Worm (Caenorhabditis elegans) whole organism, mixed stage, embryonic: Measurements from ENCODE around the gene Y69A2AR.24.
A peak's percentile ranks its signal among the peaks of the same experiment; 100 is the strongest.

Source experiments
- M03D4.4 ChIP-seq: sonication (generic microtip); optimal IDR thresholded peaks from 2 replicates; lab custom pipeline; 2017; ENCODE audit warnings: mild to moderate bottlenecking, missing genetic modification characterization, missing compliant biosample characterization
- bed-3 ChIP-seq: fragments of 200-800 bp; sonication (Bioruptor generic); optimal IDR thresholded peaks from 3 replicates; lab custom pipeline; 2018; ENCODE audit warnings: mild to moderate bottlenecking, missing genetic modification characterization, moderate library complexity, missing compliant biosample characterization
- blmp-1 ChIP-seq: fragments of 150-350 bp; optimal IDR thresholded peaks from 2 replicates; lab custom pipeline; 2014; ENCODE audit warnings: missing biosample characterization, missing genetic modification characterization
- ceh-39 ChIP-seq: fragments of 150-350 bp; optimal IDR thresholded peaks from 2 replicates; lab custom pipeline; 2014; ENCODE audit warnings: missing biosample characterization, missing genetic modification characterization
- ceh-43 ChIP-seq: fragments of 200-800 bp; sonication (Bioruptor generic); optimal IDR thresholded peaks from 2 replicates; lab custom pipeline; 2018; ENCODE audit warnings: mild to moderate bottlenecking, missing genetic modification characterization, moderate library complexity, missing compliant biosample characterization
- ceh-83 ChIP-seq: fragments of 200-800 bp; sonication (Bioruptor generic); optimal IDR thresholded peaks from 2 replicates; lab custom pipeline; 2018; ENCODE audit warnings: mild to moderate bottlenecking, missing genetic modification characterization, missing compliant biosample characterization
- ces-1 ChIP-seq: fragments of 150-350 bp; optimal IDR thresholded peaks from 2 replicates; lab custom pipeline; 2014; ENCODE audit warnings: missing biosample characterization, missing genetic modification reagents, missing genetic modification characterization
- cnd-1 ChIP-seq: fragments of 200-800 bp; sonication (Bioruptor generic); optimal IDR thresholded peaks from 2 replicates; lab custom pipeline; 2018; ENCODE audit warnings: mild to moderate bottlenecking, missing genetic modification characterization, missing compliant biosample characterization
- drap-1 ChIP-seq: fragments of 200-800 bp; sonication (Bioruptor generic); optimal IDR thresholded peaks from 3 replicates; lab custom pipeline; 2018; ENCODE audit warnings: mild to moderate bottlenecking, missing genetic modification characterization, missing compliant biosample characterization
- elt-1 ChIP-seq: sonication (generic microtip); optimal IDR thresholded peaks from 2 replicates; lab custom pipeline; 2017; ENCODE audit warnings: missing genetic modification characterization, mild to moderate bottlenecking, missing compliant biosample characterization, antibody characterized with exemption, moderate library complexity, borderline replicate concordance; ENCODE audit not compliant: insufficient read depth
- elt-3 ChIP-seq: fragments of 150-350 bp; optimal IDR thresholded peaks from 2 replicates; lab custom pipeline; 2014; ENCODE audit warnings: missing biosample characterization, missing genetic modification characterization
- flh-1 ChIP-seq: fragments of 200-800 bp; sonication (Bioruptor generic); optimal IDR thresholded peaks from 2 replicates; lab custom pipeline; 2018; ENCODE audit warnings: mild to moderate bottlenecking, missing genetic modification characterization, moderate library complexity, missing compliant biosample characterization
- ham-2 ChIP-seq: fragments of 200-800 bp; sonication (Bioruptor generic); optimal IDR thresholded peaks from 2 replicates; lab custom pipeline; 2018; ENCODE audit warnings: mild to moderate bottlenecking, missing genetic modification characterization, missing compliant biosample characterization
- hlh-1 ChIP-seq: fragments of 150-350 bp; optimal IDR thresholded peaks from 2 replicates; lab custom pipeline; 2014; ENCODE audit warnings: missing biosample characterization, missing genetic modification reagents, missing genetic modification characterization
- lin-13 ChIP-seq: fragments of 150-350 bp; optimal IDR thresholded peaks from 2 replicates; lab custom pipeline; 2014; ENCODE audit warnings: missing biosample characterization, missing genetic modification characterization
- lin-32 ChIP-seq: fragments of 200-800 bp; sonication (Bioruptor generic); optimal IDR thresholded peaks from 2 replicates; lab custom pipeline; 2018; ENCODE audit warnings: mild to moderate bottlenecking, missing genetic modification characterization, missing compliant biosample characterization
- lsy-2 ChIP-seq: fragments of 150-350 bp; optimal IDR thresholded peaks from 2 replicates; lab custom pipeline; 2014; ENCODE audit warnings: missing biosample characterization, missing genetic modification characterization
- mab-5 ChIP-seq: fragments of 150-350 bp; optimal IDR thresholded peaks from 2 replicates; lab custom pipeline; 2014; ENCODE audit warnings: missing biosample characterization, missing genetic modification characterization
- mep-1 ChIP-seq: fragments of 150-350 bp; optimal IDR thresholded peaks from 2 replicates; lab custom pipeline; 2017; ENCODE audit warnings: missing biosample characterization, missing genetic modification reagents, missing genetic modification characterization, inconsistent platforms
- mls-2 ChIP-seq: sonication (generic microtip); optimal IDR thresholded peaks from 2 replicates; lab custom pipeline; 2016; ENCODE audit warnings: mild to moderate bottlenecking, missing genetic modification characterization, moderate library complexity, missing compliant biosample characterization
- nhr-12 ChIP-seq: fragments of 150-350 bp; optimal IDR thresholded peaks from 2 replicates; lab custom pipeline; 2014; ENCODE audit warnings: missing biosample characterization, missing genetic modification characterization
- nhr-2 ChIP-seq: fragments of 150-350 bp; optimal IDR thresholded peaks from 2 replicates; lab custom pipeline; 2014; ENCODE audit warnings: missing biosample characterization, missing genetic modification characterization
- nhr-237 ChIP-seq: fragments of 150-350 bp; optimal IDR thresholded peaks from 2 replicates; lab custom pipeline; 2014; ENCODE audit warnings: missing biosample characterization, missing genetic modification characterization
- nhr-28 ChIP-seq: fragments of 150-350 bp; optimal IDR thresholded peaks from 2 replicates; lab custom pipeline; 2014; ENCODE audit warnings: missing biosample characterization, missing genetic modification characterization
- nhr-76 ChIP-seq: sonication (generic microtip); optimal IDR thresholded peaks from 2 replicates; lab custom pipeline; 2017; ENCODE audit warnings: missing biosample characterization, missing genetic modification characterization
- pha-4 ChIP-seq: fragments of 150-350 bp; optimal IDR thresholded peaks from 2 replicates; lab custom pipeline; 2018; ENCODE audit warnings: missing biosample characterization, missing genetic modification reagents, missing genetic modification characterization
- sem-2 ChIP-seq: fragments of 200-800 bp; sonication (Bioruptor generic); optimal IDR thresholded peaks from 2 replicates; lab custom pipeline; 2018; ENCODE audit warnings: mild to moderate bottlenecking, missing genetic modification characterization, missing compliant biosample characterization
- sptf-1 ChIP-seq: sonication (generic microtip); optimal IDR thresholded peaks from 2 replicates; lab custom pipeline; 2017; ENCODE audit warnings: mild to moderate bottlenecking, missing genetic modification characterization, moderate library complexity, missing compliant biosample characterization
- tbx-8 ChIP-seq: fragments of 200-800 bp; sonication (Bioruptor generic); optimal IDR thresholded peaks from 2 replicates; lab custom pipeline; 2018; ENCODE audit warnings: mild to moderate bottlenecking, missing genetic modification characterization, moderate library complexity, missing compliant biosample characterization
- unc-120 ChIP-seq: sonication (generic microtip); optimal IDR thresholded peaks from 2 replicates; lab custom pipeline; 2017; ENCODE audit warnings: missing genetic modification characterization, missing compliant biosample characterization; ENCODE audit not compliant: poor library complexity, severe bottlenecking
- unc-39 ChIP-seq: fragments of 150-350 bp; optimal IDR thresholded peaks from 2 replicates; lab custom pipeline; 2014; ENCODE audit warnings: missing biosample characterization, missing genetic modification characterization
- unc-62 ChIP-seq: fragments of 150-350 bp; optimal IDR thresholded peaks from 2 replicates; lab custom pipeline; 2014; ENCODE audit warnings: missing biosample characterization, missing genetic modification reagents, missing genetic modification characterization
- zip-8 ChIP-seq: fragments of 150-350 bp; optimal IDR thresholded peaks from 2 replicates; lab custom pipeline; 2014; ENCODE audit warnings: missing biosample characterization, missing genetic modification characterization
- ztf-11 ChIP-seq: fragments of 150-350 bp; optimal IDR thresholded peaks from 2 replicates; lab custom pipeline; 2014; ENCODE audit warnings: missing biosample characterization, missing genetic modification characterization

Y69A2AR.24 gene

DNA sequence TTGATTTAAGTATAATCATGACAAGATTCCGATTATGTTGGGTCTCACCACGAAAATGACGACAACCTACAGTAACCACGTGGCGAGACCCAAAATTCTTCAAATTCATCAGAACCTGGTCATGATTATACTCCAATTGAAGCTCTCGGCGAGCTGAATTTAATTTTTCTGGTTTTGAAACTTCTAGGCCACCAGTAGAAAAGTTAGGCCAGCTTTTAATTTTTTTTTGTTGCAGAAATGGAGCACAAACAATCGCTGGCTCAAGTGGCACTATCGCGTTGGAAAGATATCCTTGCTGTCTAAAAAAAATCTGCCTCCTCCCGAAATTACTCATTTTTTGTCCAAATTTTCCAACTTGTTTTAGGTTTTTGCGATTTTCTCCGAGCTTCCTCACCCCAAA is 42.7 kb upstream of the Y69A2AR.24 start:
- TF ChIP-seq unc-120 (tag; lab: Kevin White, UChicago) (no peak), drap-1 (GFP tag; lab: Kevin White, UChicago) (no peak), zip-8 (tag; lab: Kevin White, UChicago) (no peak), ceh-39 (tag; lab: Kevin White, UChicago) (no peak), mls-2 (tag; lab: Kevin White, UChicago) (no peak), M03D4.4 (tag; lab: Kevin White, UChicago) (no peak), unc-39 (tag; lab: Kevin White, UChicago) (no peak), flh-1 (no peak), ceh-43 (no peak), tbx-8 (GFP tag; lab: Kevin White, UChicago) (no peak), ces-1 (GFP tag; lab: Kevin White, UChicago) (no peak), ham-2 (GFP tag; lab: Kevin White, UChicago) (no peak), sem-2 (GFP tag; lab: Kevin White, UChicago) (no peak), sptf-1 (tag; lab: Kevin White, UChicago) (no peak), unc-62 (GFP tag; lab: Kevin White, UChicago) (no peak), blmp-1 (tag; lab: Kevin White, UChicago) (no peak), elt-3 (no peak), hlh-1 (no peak)

DNA sequence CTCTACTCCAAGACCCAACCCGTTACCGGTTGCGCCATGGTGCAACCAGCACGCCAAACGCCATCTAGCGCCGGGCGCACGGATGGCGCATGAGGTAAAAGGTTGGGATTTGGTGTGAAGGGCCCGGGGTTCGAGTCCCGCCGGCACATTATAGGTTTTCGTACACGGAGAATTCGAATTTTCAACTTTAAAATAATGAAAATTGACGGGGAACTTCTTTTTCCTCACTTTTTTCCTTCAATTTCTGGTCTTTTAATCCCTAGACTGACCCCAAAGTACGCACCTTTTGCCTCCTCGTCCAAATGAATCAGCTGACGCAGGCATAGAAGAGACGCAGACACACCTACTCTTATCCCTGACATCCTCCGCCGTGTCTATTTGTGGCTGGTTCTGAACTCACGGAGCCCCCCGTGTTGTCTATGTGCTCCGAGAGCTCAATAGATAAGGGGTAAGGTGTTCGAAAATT is 39.7 kb upstream of the Y69A2AR.24 start:
- peak; percentile 82 for TF ChIP-seq unc-120 (tag; lab: Kevin White, UChicago)
- TF ChIP-seq ceh-83 (GFP tag; lab: Kevin White, UChicago): no peak
- TF ChIP-seq hlh-1: peak; percentile 88

DNA sequence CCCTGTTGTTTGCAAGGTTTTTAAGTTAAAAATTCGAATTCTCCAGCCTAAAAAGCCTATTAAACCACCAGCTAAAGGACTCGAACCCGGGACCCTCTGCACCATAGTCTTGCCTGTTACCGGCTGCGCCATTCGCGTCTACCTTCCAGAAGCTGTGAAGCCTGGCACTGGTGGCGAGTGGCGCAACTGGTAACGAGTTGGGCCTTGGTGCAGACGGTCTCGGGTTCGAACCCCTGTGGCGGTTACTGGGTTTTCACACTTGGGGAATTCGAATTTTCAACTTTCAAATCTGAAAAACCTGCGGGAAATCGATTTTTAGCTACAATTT is 39.0 kb upstream of the Y69A2AR.24 start:
- TF ChIP-seq nhr-28 (tag; lab: Kevin White, UChicago) (no peak), ceh-83 (GFP tag; lab: Kevin White, UChicago) (no peak), sem-2 (GFP tag; lab: Kevin White, UChicago) (no peak), unc-39 (tag; lab: Kevin White, UChicago) (no peak), lsy-2 (tag; lab: Kevin White, UChicago) (no peak), unc-120 (tag; lab: Kevin White, UChicago) (no peak), hlh-1 (no peak), unc-62 (GFP tag; lab: Kevin White, UChicago) (no peak), ceh-39 (tag; lab: Kevin White, UChicago) (no peak), mls-2 (tag; lab: Kevin White, UChicago) (no peak), flh-1 (no peak), nhr-237 (tag; lab: Kevin White, UChicago) (no peak), lin-32 (GFP tag; lab: Kevin White, UChicago) (no peak), ztf-11 (no peak), cnd-1 (tag; lab: Kevin White, UChicago) (no peak), bed-3 (GFP tag; lab: Kevin White, UChicago) (no peak), nhr-12 (no peak), nhr-76 (tag; lab: Kevin White, UChicago) (no peak), sptf-1 (tag; lab: Kevin White, UChicago) (no peak)

DNA sequence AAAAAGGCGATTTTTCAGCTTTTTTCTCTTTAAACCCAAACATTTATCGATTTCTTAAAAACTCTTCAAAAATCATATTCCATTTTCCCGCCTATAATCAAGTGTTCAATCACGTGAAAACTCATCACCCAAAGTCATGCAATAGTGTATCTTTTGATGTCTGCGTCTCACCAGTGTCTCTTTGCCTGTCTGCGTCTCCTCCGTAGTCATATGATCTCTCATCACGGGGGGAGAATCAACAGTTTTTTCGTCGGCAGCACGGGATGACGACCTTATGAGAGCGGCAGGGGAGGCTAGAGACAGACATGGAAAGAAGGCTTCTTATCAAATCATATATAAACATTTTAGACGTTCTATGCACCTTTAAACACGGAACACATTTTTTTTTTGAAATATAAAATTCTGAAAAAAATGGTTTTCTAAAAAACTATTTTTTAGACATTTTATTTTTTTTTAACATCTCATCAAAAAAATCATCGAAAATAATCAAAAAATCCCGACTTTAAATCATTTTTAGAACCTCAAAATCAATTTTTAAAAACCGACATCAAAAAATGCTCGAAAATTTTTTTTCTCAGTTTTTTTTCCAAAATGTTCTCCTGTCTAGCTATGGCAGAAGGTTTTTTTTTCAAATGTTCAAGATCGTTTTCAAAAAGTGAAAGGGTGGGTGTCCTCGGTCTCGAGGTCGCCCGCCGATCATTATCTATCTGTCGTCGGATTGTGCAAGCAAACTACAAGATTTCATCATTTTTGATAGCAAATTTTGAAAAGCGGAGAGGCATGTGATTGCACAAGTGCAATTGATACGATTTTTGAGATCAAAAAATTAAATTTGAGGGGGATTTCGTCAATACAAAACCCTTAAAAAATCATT is 38.4 kb upstream of the Y69A2AR.24 start:
- TF ChIP-seq lsy-2 (tag; lab: Kevin White, UChicago) (peak; percentile 59), ceh-43 (no peak), nhr-237 (tag; lab: Kevin White, UChicago) (peak; percentile 78), M03D4.4 (tag; lab: Kevin White, UChicago) (peak; percentile 29), pha-4 (tag; lab: Kevin White, UChicago) (peak; percentile 94), ceh-83 (GFP tag; lab: Kevin White, UChicago) (peak; percentile 16), ztf-11 (peak; percentile 33), hlh-1 (peak; percentile 46), elt-3 (peak; percentile 49), ces-1 (GFP tag; lab: Kevin White, UChicago) (peak; percentile 49), ceh-39 (tag; lab: Kevin White, UChicago) (peak; percentile 70), mep-1 (tag; lab: Kevin White, UChicago) (peak; percentile 74), mls-2 (tag; lab: Kevin White, UChicago) (no peak), elt-1 (tag; lab: Kevin White, UChicago) (no peak), unc-39 (tag; lab: Kevin White, UChicago) (no peak), mab-5 (no peak), nhr-2 (peak; percentile 26), unc-62 (GFP tag; lab: Kevin White, UChicago) (peak; percentile 65), unc-120 (tag; lab: Kevin White, UChicago) (peak; percentile 55), lin-13 (peak; percentile 62)
